Fruit fly (Drosophila melanogaster): Measurements from ENCODE around the gene Arpc3B.
A peak's percentile ranks its signal among the peaks of the same experiment; 100 is the strongest.

Gene Arpc3B

dm6 chrX:17091062-17091904, 14.4 kb downstream of the Arpc3B start, which contains the start of the genes CG16700 and CG4991 (continued):
- TF ChIP-seq Awh (GFP tag; IDR thresholded peaks at IDR 0.05) = no peak
- TF ChIP-seq CG12769 (tag; optimal IDR thresholded peaks at IDR 0.05) = no peak
- peak; percentile 70 for TF ChIP-seq org-1 (GFP tag; optimal IDR thresholded peaks at IDR 0.05)
- TF ChIP-seq maf-S (GFP tag; optimal IDR thresholded peaks at IDR 0.05) = no peak
- TF ChIP-seq Atf3 (GFP tag; optimal IDR thresholded peaks at IDR 0.05) = no peak
- TF ChIP-seq CG14014 (GFP tag; IDR thresholded peaks at IDR 0.05) = peak; percentile 71
- no peak for TF ChIP-seq pho (GFP tag; optimal IDR thresholded peaks at IDR 0.05)
- peak; percentile 78 for TF ChIP-seq slou (GFP tag; optimal IDR thresholded peaks at IDR 0.05)
- TF ChIP-seq CG14965 (GFP tag; optimal IDR thresholded peaks at IDR 0.05; ENCODE audit: borderline replicate concordance) = no peak
- TF ChIP-seq Atf-2 (GFP tag; optimal IDR thresholded peaks at IDR 0.05) = no peak
- TF ChIP-seq fd102C (GFP tag; optimal IDR thresholded peaks at IDR 0.05) = no peak
- TF ChIP-seq Jarid2 (GFP tag; optimal IDR thresholded peaks at IDR 0.05) = peak; percentile 11
- TF ChIP-seq lola (GFP tag; optimal IDR thresholded peaks at IDR 0.05) = peak in 1 of 3 experiments; percentile 92
- TF ChIP-seq CG6689 (GFP tag; IDR thresholded peaks at IDR 0.05) = peak; percentile 86
- peak; percentile 95 for TF ChIP-seq CG18262 (tag; optimal IDR thresholded peaks at IDR 0.05)
- TF ChIP-seq bowl (GFP tag; IDR thresholded peaks at IDR 0.05) = no peak
- TF ChIP-seq CG30020 (tag; optimal IDR thresholded peaks at IDR 0.05) = peak; percentile 69
- no peak for TF ChIP-seq gcm2 (GFP tag; optimal IDR thresholded peaks at IDR 0.05)
- TF ChIP-seq cas (GFP tag; IDR thresholded peaks at IDR 0.05) = no peak
- peak; percentile 58 for TF ChIP-seq Chrac-16 (GFP tag; optimal IDR thresholded peaks at IDR 0.05)
- 0 out of 2 replicates have a peak, but pooled peaks have one; percentile 21 for TF ChIP-seq CG17328 (GFP tag; IDR thresholded peaks at IDR 0.05)
- TF ChIP-seq CG3726 (GFP tag; IDR thresholded peaks at IDR 0.05) = no peak
- peak; percentile 63 for TF ChIP-seq CG12299 (tag; optimal IDR thresholded peaks at IDR 0.05)
- no peak for TF ChIP-seq bigmax (GFP tag; optimal IDR thresholded peaks at IDR 0.05)
- peak; percentile 80 for TF ChIP-seq dmrt11E (tag; optimal IDR thresholded peaks at IDR 0.05)
- TF ChIP-seq inv (GFP tag; IDR thresholded peaks at IDR 0.05; ENCODE audit: partially characterized antibody) = no peak
- TF ChIP-seq HLH54F (GFP tag; optimal IDR thresholded peaks at IDR 0.05) = no peak
- TF ChIP-seq hth (optimal IDR thresholded peaks at IDR 0.05) = no peak
- TF ChIP-seq schlank (tag; optimal IDR thresholded peaks at IDR 0.05) = no peak
- peak; percentile 88 for TF ChIP-seq Meics (GFP tag; optimal IDR thresholded peaks at IDR 0.05)
- TF ChIP-seq cwo (GFP tag; optimal IDR thresholded peaks at IDR 0.05) = peak; percentile 76
- peak; percentile 69 for TF ChIP-seq Xbp1 (GFP tag; optimal IDR thresholded peaks at IDR 0.05)
- TF ChIP-seq CG7987 (GFP tag; optimal IDR thresholded peaks at IDR 0.05) = no peak
- peak; percentile 42 for TF ChIP-seq CG10462 (GFP tag; optimal IDR thresholded peaks at IDR 0.05)
- TF ChIP-seq sens (GFP tag) = peak; percentile 86
- peak; percentile 5 to 69 for TF ChIP-seq dpn (GFP tag; optimal IDR thresholded peaks at IDR 0.05)
- TF ChIP-seq oc (tag; optimal IDR thresholded peaks at IDR 0.05) = peak; percentile 38
- TF ChIP-seq nom (GFP tag; optimal IDR thresholded peaks at IDR 0.05) = no peak
- TF ChIP-seq ewg (GFP tag; optimal IDR thresholded peaks at IDR 0.05) = peak; percentile 37
- TF ChIP-seq chm (GFP tag; IDR thresholded peaks at IDR 0.05) = no peak
- 0 out of 3 replicates have a peak, but pooled peaks have one; percentile 44 for TF ChIP-seq CG11560 (tag; IDR thresholded peaks at IDR 0.05)
- TF ChIP-seq Bdp1 (GFP tag; optimal IDR thresholded peaks at IDR 0.05) = no peak
- TF ChIP-seq ttk (GFP tag; IDR thresholded peaks at IDR 0.05) = peak; percentile 62
- TF ChIP-seq D (optimal IDR thresholded peaks at IDR 0.05) = no peak
- peak; percentile 75 for TF ChIP-seq D (GFP tag; optimal IDR thresholded peaks at IDR 0.05)
- peak; percentile 69; the same call in 1 of the 2 replicates for TF ChIP-seq al (GFP tag; IDR thresholded peaks at IDR 0.05)
- no peak for TF ChIP-seq corto (GFP tag; optimal IDR thresholded peaks at IDR 0.05)
- 0 out of 2 replicates have a peak, but pooled peaks have one; percentile 30 for TF ChIP-seq CG17612 (GFP tag; IDR thresholded peaks at IDR 0.05)
- peak; percentile 34; the same call in 1 of the 3 replicates for TF ChIP-seq otp (GFP tag; IDR thresholded peaks at IDR 0.05)

Measured in whole organism, embryonic.